Fruit fly (Drosophila melanogaster) whole organism, embryonic: ENCODE results near the gene CG10663.

Experiments used
- ATbp ChIP-seq: fragments of 200-800 bp; sonication (Bioruptor generic); optimal IDR thresholded peaks from 2 replicates; lab custom pipeline; 2017; ENCODE audit warnings: missing biosample characterization, mild to moderate bottlenecking, missing genetic modification characterization, missing genetic modification reagents
- Adf1 ChIP-seq: fragments of 200-800 bp; sonication (Bioruptor generic); IDR thresholded peaks from 2 replicates; pipeline ENCODE4 v1.3.6; 2022; ENCODE audit warnings: missing biosample characterization, missing genetic modification characterization
- CG11085 ChIP-seq: fragments of 200-800 bp; sonication (Bioruptor generic); IDR thresholded peaks from 2 replicates; pipeline ENCODE4 v1.3.6; 2022; ENCODE audit warnings: missing biosample characterization, missing genetic modification characterization
- CG11560 ChIP-seq: fragments of 200-800 bp; sonication (Bioruptor generic); IDR thresholded peaks from 3 replicates; pipeline ENCODE4 v1.3.6; 2022; ENCODE audit warnings: missing biosample characterization, missing genetic modification characterization
- CG12104 ChIP-seq: fragments of 200-800 bp; sonication (Bioruptor generic); optimal IDR thresholded peaks from 3 replicates; lab custom pipeline; 2016; ENCODE audit warnings: missing biosample characterization, missing genetic modification characterization
- CG14014 ChIP-seq: fragments of 200-800 bp; sonication (Bioruptor generic); IDR thresholded peaks from 2 replicates; pipeline ENCODE4 v1.3.6; 2022; ENCODE audit warnings: missing biosample characterization, missing genetic modification characterization
- CG14050 ChIP-seq: fragments of 200-800 bp; sonication (Bioruptor generic); IDR thresholded peaks from 3 replicates; pipeline ENCODE4 v1.3.6; 2022; ENCODE audit warnings: missing biosample characterization, missing genetic modification characterization
- CG14860 ChIP-seq: fragments of 200-800 bp; sonication (Bioruptor generic); IDR thresholded peaks from 3 replicates; pipeline ENCODE4 v1.3.6; 2022; ENCODE audit warnings: missing biosample characterization, missing genetic modification characterization; ENCODE audit not compliant: partially characterized antibody
- CG15073 ChIP-seq: fragments of 200-800 bp; sonication (Bioruptor generic); optimal IDR thresholded peaks from 2 replicates; lab custom pipeline; 2016; ENCODE audit warnings: missing biosample characterization, missing genetic modification characterization
- CG1647 ChIP-seq: fragments of 200-800 bp; sonication (Bioruptor generic); optimal IDR thresholded peaks from 3 replicates; lab custom pipeline; 2016; ENCODE audit warnings: missing biosample characterization, missing genetic modification characterization
- CG18262 ChIP-seq: fragments of 200-800 bp; optimal IDR thresholded peaks from 3 replicates; lab custom pipeline; 2019; ENCODE audit warnings: missing biosample characterization, mild to moderate bottlenecking, missing genetic modification characterization, moderate library complexity
- CG18764 ChIP-seq: fragments of 200-800 bp; sonication (Bioruptor generic); optimal IDR thresholded peaks from 3 replicates; lab custom pipeline; 2016; ENCODE audit warnings: missing biosample characterization, missing genetic modification characterization
- CG30020 ChIP-seq: fragments of 200-800 bp; optimal IDR thresholded peaks from 2 replicates; lab custom pipeline; 2019; ENCODE audit warnings: missing biosample characterization, mild to moderate bottlenecking, missing genetic modification characterization, moderate library complexity
- CG30431 ChIP-seq: fragments of 200-800 bp; sonication (Bioruptor generic); optimal IDR thresholded peaks from 2 replicates; lab custom pipeline; 2017; ENCODE audit warnings: missing biosample characterization, missing genetic modification characterization
- CG32772 ChIP-seq: fragments of 200-800 bp; sonication (Bioruptor generic); IDR thresholded peaks from 2 replicates; pipeline ENCODE4 v1.3.6; 2022; ENCODE audit warnings: missing biosample characterization, missing genetic modification characterization
- CG3281 ChIP-seq: fragments of 200-800 bp; sonication (Bioruptor generic); optimal IDR thresholded peaks from 3 replicates; lab custom pipeline; 2017; ENCODE audit warnings: missing biosample characterization, mild to moderate bottlenecking, missing genetic modification characterization
- CG34224 ChIP-seq: fragments of 200-800 bp; sonication (Bioruptor generic); IDR thresholded peaks from 3 replicates; pipeline ENCODE4 v1.3.6; 2022; ENCODE audit warnings: missing biosample characterization, missing genetic modification characterization; ENCODE audit not compliant: partially characterized antibody
- CG6765 ChIP-seq: fragments of 200-800 bp; sonication (Bioruptor generic); optimal IDR thresholded peaks from 3 replicates; lab custom pipeline; 2017; ENCODE audit warnings: missing biosample characterization, mild to moderate bottlenecking, missing genetic modification characterization
- CG7928 ChIP-seq: fragments of 200-800 bp; sonication (Bioruptor generic); optimal IDR thresholded peaks from 2 replicates; lab custom pipeline; 2017; ENCODE audit warnings: missing biosample characterization, mild to moderate bottlenecking, missing genetic modification characterization
- CHES-1-like ChIP-seq: fragments of 200-800 bp; sonication (Bioruptor generic); optimal IDR thresholded peaks from 2 replicates; lab custom pipeline; 2016; ENCODE audit warnings: missing biosample characterization, missing genetic modification characterization
- Fer1 ChIP-seq: fragments of 200-800 bp; sonication (Bioruptor generic); optimal IDR thresholded peaks from 2 replicates; lab custom pipeline; 2017; ENCODE audit warnings: missing biosample characterization, mild to moderate bottlenecking, missing genetic modification characterization
- H15 ChIP-seq: fragments of 200-800 bp; sonication (Bioruptor generic); IDR thresholded peaks from 3 replicates; pipeline ENCODE4 v1.3.6; 2022; ENCODE audit warnings: missing biosample characterization, missing genetic modification characterization
- Hand ChIP-seq: fragments of 200-800 bp; sonication (Bioruptor generic); optimal IDR thresholded peaks from 2 replicates; lab custom pipeline; 2017; ENCODE audit warnings: mild to moderate bottlenecking, missing biosample characterization, missing genetic modification reagents, missing genetic modification characterization
- Hey ChIP-seq: fragments of 200-800 bp; sonication (Bioruptor generic); optimal IDR thresholded peaks from 3 replicates; lab custom pipeline; 2018; ENCODE audit warnings: missing biosample characterization, mild to moderate bottlenecking, missing genetic modification characterization
- Hmx ChIP-seq: fragments of 200-800 bp; sonication (Bioruptor generic); optimal IDR thresholded peaks from 2 replicates; lab custom pipeline; 2016; ENCODE audit warnings: missing biosample characterization, missing genetic modification characterization
- Kr ChIP-seq: fragments of 200-800 bp; sonication (Bioruptor generic); optimal IDR thresholded peaks from 2 replicates; lab custom pipeline; 2017; ENCODE audit warnings: missing biosample characterization, mild to moderate bottlenecking, missing genetic modification characterization
- Med ChIP-seq: fragments of 200-800 bp; sonication (Bioruptor generic); peaks from one replicate; lab custom pipeline; 2016; ENCODE audit warnings: missing biosample characterization, missing genetic modification characterization, mild to moderate bottlenecking, inconsistent platforms, moderate library complexity
- Ssrp ChIP-seq: fragments of 200-800 bp; sonication (Bioruptor generic); optimal IDR thresholded peaks from 2 replicates; lab custom pipeline; 2018; ENCODE audit warnings: missing biosample characterization, mild to moderate bottlenecking, missing genetic modification characterization, moderate library complexity
- Xrp1 ChIP-seq: fragments of 200-800 bp; sonication (Bioruptor generic); IDR thresholded peaks from 2 replicates; pipeline ENCODE4 v1.3.6; 2022; ENCODE audit warnings: missing biosample characterization, missing genetic modification characterization
- al ChIP-seq: fragments of 200-800 bp; sonication (Bioruptor generic); IDR thresholded peaks from 2 replicates; pipeline ENCODE4 v1.3.6; 2022; ENCODE audit warnings: missing biosample characterization, missing genetic modification characterization
- bowl ChIP-seq: fragments of 200-800 bp; sonication (Bioruptor generic); IDR thresholded peaks from 2 replicates; pipeline ENCODE4 v1.3.6; 2022; ENCODE audit warnings: missing biosample characterization, missing genetic modification characterization
- btn ChIP-seq: fragments of 200-800 bp; sonication (Bioruptor generic); optimal IDR thresholded peaks from 2 replicates; lab custom pipeline; 2016; ENCODE audit warnings: missing biosample characterization, missing genetic modification characterization
- cg ChIP-seq: fragments of 200-800 bp; sonication (Bioruptor generic); optimal IDR thresholded peaks from 3 replicates; lab custom pipeline; 2019; ENCODE audit warnings: missing biosample characterization, mild to moderate bottlenecking, missing genetic modification characterization, moderate library complexity
- chif ChIP-seq, 2 experiments: fragments of 200-800 bp; sonication (Bioruptor generic); optimal IDR thresholded peaks; 3 replicates each; lab custom pipeline; 2016; ENCODE audit warnings: missing biosample characterization in 2 of 2, missing genetic modification characterization in 2 of 2
- fru ChIP-seq: fragments of >200 bp; optimal IDR thresholded peaks from 2 replicates; lab custom pipeline; 2017
- gcm2 ChIP-seq: fragments of 200-800 bp; sonication (Bioruptor generic); optimal IDR thresholded peaks from 2 replicates; lab custom pipeline; 2016; ENCODE audit warnings: missing biosample characterization, missing genetic modification characterization
- gsb ChIP-seq: fragments of 200-800 bp; sonication (Bioruptor generic); IDR thresholded peaks from 2 replicates; pipeline ENCODE4 v1.3.6; 2022; ENCODE audit warnings: missing biosample characterization, missing genetic modification characterization
- hb ChIP-seq: fragments of 200-800 bp; sonication (Bioruptor generic); IDR thresholded peaks from 3 replicates; pipeline ENCODE4 v1.3.6; 2022; ENCODE audit warnings: missing biosample characterization, missing genetic modification characterization; ENCODE audit not compliant: partially characterized antibody
- hkb ChIP-seq, 2 experiments: fragments of 200-800 bp in 1 of 2; fragments of >200 bp in 1 of 2; sonication (Bioruptor generic) in 1 of 2; IDR thresholded peaks in 1 of 2; optimal IDR thresholded peaks in 1 of 2; 2 replicates each; pipeline versions ENCODE4 v1.3.6 to Lab custom; 2017 to 2022; ENCODE audit warnings: missing biosample characterization in 1 of 2, missing genetic modification characterization in 1 of 2
- kah ChIP-seq: fragments of 200-800 bp; sonication (Bioruptor generic); optimal IDR thresholded peaks from 2 replicates; lab custom pipeline; 2018; ENCODE audit warnings: missing biosample characterization, mild to moderate bottlenecking, missing genetic modification characterization
- kni ChIP-seq: fragments of 200-800 bp; sonication (Bioruptor generic); optimal IDR thresholded peaks from 3 replicates; lab custom pipeline; 2017; ENCODE audit warnings: mild to moderate bottlenecking, missing biosample characterization, missing genetic modification reagents, missing genetic modification characterization
- knrl ChIP-seq: fragments of 200-800 bp; sonication (Bioruptor generic); IDR thresholded peaks from 3 replicates; pipeline ENCODE4 v1.3.6; 2022; ENCODE audit warnings: missing biosample characterization, missing genetic modification characterization; ENCODE audit not compliant: partially characterized antibody
- lilli ChIP-seq: fragments of 200-800 bp; sonication (Bioruptor generic); optimal IDR thresholded peaks from 3 replicates; lab custom pipeline; 2016; ENCODE audit warnings: missing biosample characterization, missing genetic modification characterization
- mirr ChIP-seq: fragments of 200-800 bp; sonication (Bioruptor generic); optimal IDR thresholded peaks from 3 replicates; lab custom pipeline; 2018; ENCODE audit warnings: missing biosample characterization, mild to moderate bottlenecking, missing genetic modification characterization
- row ChIP-seq: fragments of 200-800 bp; sonication (Bioruptor generic); IDR thresholded peaks from 3 replicates; pipeline ENCODE4 v1.3.6; 2022; ENCODE audit warnings: missing biosample characterization, missing genetic modification characterization
- seq ChIP-seq: fragments of 200-800 bp; sonication (Bioruptor generic); IDR thresholded peaks from 2 replicates; pipeline ENCODE4 v1.3.6; 2022; ENCODE audit warnings: missing biosample characterization, missing genetic modification characterization
- sob ChIP-seq: fragments of 200-800 bp; sonication (Bioruptor generic); IDR thresholded peaks from 2 replicates; pipeline ENCODE4 v1.3.6; 2022; ENCODE audit warnings: missing biosample characterization, missing genetic modification characterization
- stc ChIP-seq: fragments of 200-800 bp; sonication (Bioruptor generic); IDR thresholded peaks from 2 replicates; pipeline ENCODE4 v1.3.6; 2022; ENCODE audit warnings: missing biosample characterization, missing genetic modification characterization
- toy ChIP-seq: fragments of 200-800 bp; sonication (Bioruptor generic); IDR thresholded peaks from 2 replicates; pipeline ENCODE4 v1.3.6; 2022; ENCODE audit warnings: missing biosample characterization, missing genetic modification characterization
- unc-4 ChIP-seq: fragments of 200-800 bp; sonication (Bioruptor generic); IDR thresholded peaks from 2 replicates; pipeline ENCODE4 v1.3.6; 2022; ENCODE audit warnings: missing biosample characterization, missing genetic modification characterization; ENCODE audit not compliant: partially characterized antibody
- unpg ChIP-seq: fragments of 200-800 bp; sonication (Bioruptor generic); optimal IDR thresholded peaks from 3 replicates; lab custom pipeline; 2018; ENCODE audit warnings: missing biosample characterization, mild to moderate bottlenecking, missing genetic modification characterization, moderate library complexity

CG10663 gene

DNA sequence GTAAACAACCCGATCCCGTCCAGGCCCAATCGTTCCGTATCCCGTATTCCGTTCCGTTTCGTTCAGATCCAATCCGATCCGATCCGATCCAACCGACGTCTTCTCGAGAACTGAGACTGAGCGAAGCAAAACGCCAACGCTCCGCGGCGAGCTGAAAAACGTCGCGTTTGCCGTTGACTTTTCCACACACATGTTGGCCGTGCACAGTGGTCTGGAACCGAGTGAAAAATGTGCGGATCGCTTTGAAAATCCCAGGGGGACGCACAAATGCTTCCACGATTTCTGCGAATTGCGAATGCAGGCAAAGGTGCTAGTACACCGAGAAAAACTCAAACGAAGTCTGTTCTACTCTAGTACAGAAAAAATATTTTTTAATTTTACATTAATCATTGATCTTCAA is at the start of gene CG10663 (continued):
- TF ChIP-seq CG18764 (no peak), hb (GFP tag; lab: Robert Waterston, UW) (peak; percentile 51; the same call in 1 of the 3 replicates), Med (GFP tag; lab: Kevin White, UChicago) (peak; percentile 87), ATbp (GFP tag; lab: Kevin White, UChicago) (no peak), Kr (GFP tag; lab: Kevin White, UChicago) (no peak), Hmx (GFP tag; lab: Kevin White, UChicago) (no peak), CG34224 (GFP tag; lab: Robert Waterston, UW) (no peak), CHES-1-like (GFP tag; lab: Kevin White, UChicago) (no peak), CG32772 (GFP tag; lab: Robert Waterston, UW) (no peak), al (GFP tag; lab: Robert Waterston, UW) (no peak), gsb (GFP tag; lab: Robert Waterston, UW) (no peak), seq (GFP tag; lab: Robert Waterston, UW) (0 out of 2 replicates have a peak, but pooled peaks have one; percentile 17), CG11085 (GFP tag; lab: Robert Waterston, UW) (no peak), fru (no peak), CG11560 (tag; lab: Robert Waterston, UW) (no peak), toy (GFP tag; lab: Robert Waterston, UW) (no peak), knrl (GFP tag; lab: Robert Waterston, UW) (peak; percentile 35; the same call in 1 of the 3 replicates), lilli (peak; percentile 5), CG18262 (tag; lab: Kevin White, UChicago) (no peak), bowl (GFP tag; lab: Robert Waterston, UW) (no peak), mirr (no peak), hkb (optimal IDR thresholded peaks at IDR 0.05; lab: Kevin White, UChicago) (no peak), hkb (GFP tag; IDR thresholded peaks at IDR 0.05; lab: Robert Waterston, UW) (0 out of 2 replicates have a peak, but pooled peaks have one; percentile 15), stc (GFP tag; lab: Robert Waterston, UW) (peak; percentile 30; the same call in 1 of the 2 replicates), kah (GFP tag; lab: Kevin White, UChicago) (peak; percentile 15), chif (GFP tag; optimal IDR thresholded peaks at IDR 0.05; lab: Kevin White, UChicago) (peak in 1 of 2 experiments; percentile 13), CG1647 (GFP tag; lab: Kevin White, UChicago) (no peak), CG3281 (GFP tag; lab: Kevin White, UChicago) (no peak), unc-4 (no peak), unpg (GFP tag; lab: Kevin White, UChicago) (peak; percentile 18), CG14860 (GFP tag; lab: Robert Waterston, UW) (peak; percentile 45; the same call in 2 of the 3 replicates), Adf1 (peak; percentile 52; the same call in 1 of the 2 replicates), sob (GFP tag; lab: Robert Waterston, UW) (0 out of 2 replicates have a peak, but pooled peaks have one; percentile 18), gcm2 (GFP tag; lab: Kevin White, UChicago) (no peak), kni (no peak), row (GFP tag; lab: Robert Waterston, UW) (peak; percentile 72), CG12104 (GFP tag; lab: Kevin White, UChicago) (no peak), Ssrp (tag; lab: Kevin White, UChicago) (no peak), btn (GFP tag; lab: Kevin White, UChicago) (no peak), CG14050 (GFP tag; lab: Robert Waterston, UW) (no peak), CG15073 (GFP tag; lab: Kevin White, UChicago) (no peak), cg (GFP tag; lab: Kevin White, UChicago) (peak; percentile 14), CG7928 (no peak), CG30020 (no peak), CG6765 (no peak), CG14014 (GFP tag; lab: Robert Waterston, UW) (peak; percentile 32; the same call in 1 of the 2 replicates), Hand (GFP tag; lab: Kevin White, UChicago) (no peak), Hey (tag; lab: Kevin White, UChicago) (no peak), Fer1 (GFP tag; lab: Kevin White, UChicago) (no peak), CG30431 (GFP tag; lab: Kevin White, UChicago) (no peak), Xrp1 (GFP tag; lab: Robert Waterston, UW) (0 out of 2 replicates have a peak, but pooled peaks have one; percentile 22), H15 (GFP tag; lab: Robert Waterston, UW) (0 out of 3 replicates have a peak, but pooled peaks have one; percentile 30)
